Worm (Caenorhabditis elegans) whole organism, young adult: ENCODE data around the gene skat-1.
A peak's percentile ranks its signal among the peaks of the same experiment; 100 is the strongest.

ENCODE experiments used
- B0261.1 ChIP-seq: sonication (generic microtip); optimal IDR thresholded peaks from 2 replicates; lab custom pipeline; 2016; ENCODE audit warnings: mild to moderate bottlenecking, missing genetic modification characterization, moderate library complexity, missing compliant biosample characterization
- B0336.3 ChIP-seq: fragments of 200-800 bp; sonication (Bioruptor generic); IDR thresholded peaks from 2 replicates; pipeline ENCODE4 v1.3.6; 2022; ENCODE audit warnings: missing genetic modification characterization, missing compliant biosample characterization
- C06A6.2 ChIP-seq: fragments of 200-800 bp; sonication (Bioruptor generic); conservative IDR thresholded peaks from 2 replicates; pipeline ENCODE4 v1.3.6; 2022; ENCODE audit warnings: missing genetic modification characterization, missing compliant biosample characterization
- D2030.7 ChIP-seq: fragments of 200-800 bp; sonication (Bioruptor generic); IDR thresholded peaks from 2 replicates; pipeline ENCODE4 v1.3.6; 2022; ENCODE audit warnings: missing genetic modification reagents, missing genetic modification characterization, missing compliant biosample characterization
- F10E7.11 ChIP-seq: sonication (generic microtip); optimal IDR thresholded peaks from 2 replicates; lab custom pipeline; 2017; ENCODE audit warnings: mild to moderate bottlenecking, missing genetic modification characterization, moderate library complexity, missing compliant biosample characterization
- F49E8.2 ChIP-seq: sonication (generic microtip); optimal IDR thresholded peaks from 3 replicates; lab custom pipeline; 2017; ENCODE audit warnings: missing genetic modification characterization, mild to moderate bottlenecking, missing compliant biosample characterization, antibody characterized with exemption, moderate library complexity; ENCODE audit not compliant: insufficient read depth
- F52B5.7 ChIP-seq: sonication (generic microtip); optimal IDR thresholded peaks from 2 replicates; lab custom pipeline; 2016; ENCODE audit warnings: mild to moderate bottlenecking, missing genetic modification characterization, missing compliant biosample characterization
- Y53G8AR.9 ChIP-seq: fragments of 200-800 bp; sonication (Bioruptor generic); conservative IDR thresholded peaks from 2 replicates; pipeline ENCODE4 v1.3.6; 2022; ENCODE audit warnings: missing genetic modification reagents, missing genetic modification characterization, missing compliant biosample characterization
- Y67H2A.10 ChIP-seq: fragments of 200-800 bp; sonication (Bioruptor generic); conservative IDR thresholded peaks from 2 replicates; pipeline ENCODE4 v1.3.6; 2022; ENCODE audit warnings: missing genetic modification reagents, missing genetic modification characterization, missing compliant biosample characterization
- Y79H2A.3 ChIP-seq: fragments of 200-800 bp; sonication (Bioruptor generic); conservative IDR thresholded peaks from 2 replicates; pipeline ENCODE4 v1.3.6; 2022; ENCODE audit warnings: missing genetic modification reagents, missing genetic modification characterization, missing compliant biosample characterization
- Y95B8A.8 ChIP-seq: fragments of 200-800 bp; sonication (Bioruptor generic); IDR thresholded peaks from 2 replicates; pipeline ENCODE4 v1.3.6; 2022; ENCODE audit warnings: missing genetic modification reagents, missing genetic modification characterization, missing compliant biosample characterization
- ama-1 ChIP-seq, 3 experiments: fragments of 150-350 bp in 1 of 3; sonication (generic microtip) in 2 of 3; optimal IDR thresholded peaks; 2 replicates each; lab custom pipeline; 2014 to 2018; ENCODE audit warnings: missing biosample characterization in 2 of 3, missing genetic modification characterization in 2 of 3, missing genetic modification reagents in 2 of 3
- attf-3 ChIP-seq: fragments of 200-800 bp; sonication (Bioruptor generic); conservative IDR thresholded peaks from 2 replicates; pipeline ENCODE4 v1.3.6; 2022; ENCODE audit warnings: missing genetic modification reagents, missing genetic modification characterization, missing compliant biosample characterization
- attf-5 ChIP-seq: fragments of 200-800 bp; sonication (Bioruptor generic); optimal IDR thresholded peaks from 2 replicates; lab custom pipeline; 2018; ENCODE audit warnings: mild to moderate bottlenecking, missing genetic modification characterization, missing compliant biosample characterization
- bed-1 ChIP-seq: fragments of 200-800 bp; sonication (Bioruptor generic); IDR thresholded peaks from 2 replicates; pipeline ENCODE4 v1.3.6; 2022; ENCODE audit warnings: missing genetic modification reagents, missing genetic modification characterization, missing compliant biosample characterization
- cebp-1 ChIP-seq, 2 experiments: fragments of 200-800 bp in 1 of 2; sonication (Bioruptor generic) in 1 of 2; sonication (generic microtip) in 1 of 2; IDR thresholded peaks in 1 of 2; optimal IDR thresholded peaks in 1 of 2; 2 replicates each; pipeline versions ENCODE4 v1.3.6 to Lab custom; 2017 to 2022; ENCODE audit warnings: missing compliant biosample characterization in 2 of 2, missing genetic modification characterization in 2 of 2, mild to moderate bottlenecking in 1 of 2, missing genetic modification reagents in 1 of 2, moderate library complexity in 1 of 2
- ceh-100 ChIP-seq: fragments of 200-800 bp; sonication (Bioruptor generic); IDR thresholded peaks from 2 replicates; pipeline ENCODE4 v1.3.6; 2022; ENCODE audit warnings: missing genetic modification reagents, missing genetic modification characterization, missing compliant biosample characterization
- ceh-58 ChIP-seq: fragments of 200-800 bp; sonication (Bioruptor generic); IDR thresholded peaks from 2 replicates; pipeline ENCODE4 v1.3.6; 2022; ENCODE audit warnings: missing genetic modification characterization, missing compliant biosample characterization
- die-1 ChIP-seq: sonication (generic microtip); optimal IDR thresholded peaks from 2 replicates; lab custom pipeline; 2016; ENCODE audit warnings: missing genotype, mild to moderate bottlenecking, missing genetic modification characterization, missing compliant biosample characterization
- efl-1 ChIP-seq: fragments of 150-350 bp; optimal IDR thresholded peaks from 2 replicates; lab custom pipeline; 2014; ENCODE audit warnings: missing biosample characterization, missing genetic modification reagents, missing genetic modification characterization
- fkh-3 ChIP-seq: sonication (generic microtip); optimal IDR thresholded peaks from 2 replicates; lab custom pipeline; 2016; ENCODE audit warnings: mild to moderate bottlenecking, missing genetic modification characterization, missing compliant biosample characterization
- him-1 ChIP-seq: sonication (generic microtip); optimal IDR thresholded peaks from 2 replicates; lab custom pipeline; 2016; ENCODE audit warnings: missing genotype, missing genetic modification reagents, missing genetic modification characterization, missing compliant biosample characterization
- hmg-1.2 ChIP-seq: fragments of 200-800 bp; sonication (Bioruptor generic); IDR thresholded peaks from 2 replicates; pipeline ENCODE4 v1.3.6; 2022; ENCODE audit warnings: missing genetic modification reagents, missing genetic modification characterization, missing compliant biosample characterization
- hrde-1 ChIP-seq: sonication (generic microtip); optimal IDR thresholded peaks from 2 replicates; lab custom pipeline; 2016; ENCODE audit warnings: missing genetic modification characterization, mild to moderate bottlenecking, missing compliant biosample characterization, moderate library complexity, missing genotype, missing genetic modification reagents, borderline replicate concordance
- hsf-1 ChIP-seq: fragments of 200-800 bp; sonication (Bioruptor generic); IDR thresholded peaks from 2 replicates; pipeline ENCODE4 v1.3.6; 2022; ENCODE audit warnings: missing genetic modification reagents, missing genetic modification characterization, missing compliant biosample characterization
- lir-1 ChIP-seq: fragments of 200-800 bp; sonication (Bioruptor generic); conservative IDR thresholded peaks from 2 replicates; pipeline ENCODE4 v1.3.6; 2022; ENCODE audit warnings: missing genetic modification reagents, missing genetic modification characterization, missing compliant biosample characterization
- lsy-27 ChIP-seq: sonication (generic microtip); optimal IDR thresholded peaks from 2 replicates; lab custom pipeline; 2017; ENCODE audit warnings: missing genetic modification characterization, mild to moderate bottlenecking, missing compliant biosample characterization, antibody characterized with exemption, missing genotype, borderline replicate concordance; ENCODE audit not compliant: insufficient read depth
- nhr-27 ChIP-seq: fragments of 200-800 bp; sonication (Bioruptor generic); optimal IDR thresholded peaks from 2 replicates; lab custom pipeline; 2018; ENCODE audit warnings: mild to moderate bottlenecking, missing genetic modification characterization, moderate library complexity, missing compliant biosample characterization
- nhr-80 ChIP-seq: sonication (generic microtip); optimal IDR thresholded peaks from 2 replicates; lab custom pipeline; 2016; ENCODE audit warnings: missing genetic modification characterization, missing compliant biosample characterization
- nhr-90 ChIP-seq: sonication (generic microtip); optimal IDR thresholded peaks from 2 replicates; lab custom pipeline; 2016; ENCODE audit warnings: missing genotype, mild to moderate bottlenecking, missing genetic modification characterization, missing compliant biosample characterization
- sea-2 ChIP-seq: fragments of 200-800 bp; sonication (Bioruptor generic); IDR thresholded peaks from 2 replicates; pipeline ENCODE4 v1.3.6; 2022; ENCODE audit warnings: missing genetic modification characterization, missing compliant biosample characterization
- tbp1 ChIP-seq: fragments of 200-800 bp; sonication (Bioruptor generic); optimal IDR thresholded peaks from 2 replicates; lab custom pipeline; 2018; ENCODE audit warnings: mild to moderate bottlenecking, missing genetic modification characterization, missing compliant biosample characterization
- tbx-9 ChIP-seq: sonication (generic microtip); optimal IDR thresholded peaks from 2 replicates; lab custom pipeline; 2016; ENCODE audit warnings: borderline replicate concordance, missing genetic modification characterization, inconsistent platforms, missing compliant biosample characterization
- tlf-1 ChIP-seq: fragments of 200-800 bp; sonication (Bioruptor generic); optimal IDR thresholded peaks from 2 replicates; lab custom pipeline; 2018; ENCODE audit warnings: mild to moderate bottlenecking, missing genetic modification characterization, missing compliant biosample characterization
- unc-130 ChIP-seq: sonication (generic microtip); optimal IDR thresholded peaks from 2 replicates; lab custom pipeline; 2016; ENCODE audit warnings: missing genetic modification reagents, missing genetic modification characterization, missing compliant biosample characterization
- ztf-3 ChIP-seq: fragments of 200-800 bp; sonication (Bioruptor generic); optimal IDR thresholded peaks from 2 replicates; lab custom pipeline; 2018; ENCODE audit warnings: mild to moderate bottlenecking, missing genetic modification characterization, missing compliant biosample characterization

skat-1 gene

DNA sequence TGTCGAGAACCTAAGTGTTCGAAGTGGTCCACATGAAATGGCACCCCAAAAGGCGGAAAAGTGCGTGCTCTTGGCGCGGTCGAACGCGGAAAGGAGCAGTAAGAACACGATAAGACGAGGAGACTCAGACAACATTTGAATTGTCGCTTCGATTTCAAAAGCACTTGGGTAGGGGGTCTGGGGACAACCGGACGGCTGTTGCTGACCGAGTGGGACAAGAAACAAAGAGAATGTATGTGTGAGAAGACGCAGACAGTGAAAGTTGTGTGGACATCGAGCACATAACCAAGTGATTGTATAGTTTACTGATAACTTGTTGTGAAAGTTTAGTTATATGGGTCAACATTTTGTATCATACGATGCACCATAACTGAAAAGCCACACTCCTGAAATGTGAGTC, 10.6 kb upstream of the skat-1 start:
- TF ChIP-seq cebp-1 (GFP tag; IDR thresholded peaks at IDR 0.05; lab: Robert Waterston, UW) (peak; percentile 46; the same call in 1 of the 2 replicates), cebp-1 (tag; optimal IDR thresholded peaks at IDR 0.05; lab: Kevin White, UChicago) (no peak), B0261.1 (no peak), lsy-27 (no peak), sea-2 (no peak), nhr-80 (tag; lab: Kevin White, UChicago) (peak; percentile 78), attf-5 (GFP tag; lab: Kevin White, UChicago) (peak; percentile 29)

DNA sequence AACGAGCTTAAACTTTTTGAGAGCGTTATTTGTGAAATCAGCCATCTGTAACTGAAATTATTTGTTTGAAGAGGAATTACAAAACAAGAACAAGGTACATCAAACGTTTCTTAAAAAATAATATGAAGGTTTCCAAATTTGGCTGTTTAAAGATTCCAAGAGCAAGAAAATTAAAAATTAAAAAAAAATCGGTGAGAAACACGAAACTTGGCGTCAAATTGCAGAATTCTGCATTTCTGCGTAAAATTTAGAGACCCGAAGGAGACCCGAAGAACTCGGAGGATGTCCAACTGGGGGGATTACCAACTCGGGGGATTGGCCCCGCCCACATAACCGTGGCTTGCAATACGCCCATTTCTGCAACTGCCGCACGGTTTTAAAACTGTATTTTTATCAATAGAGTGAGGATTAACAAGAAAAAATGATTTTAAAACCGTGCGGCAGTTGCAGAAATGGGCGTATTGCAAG, 9.4 kb upstream of the skat-1 start, which contains the start of gene rab-6.1:
Gene rab-6.1 (minus strand): TSS at position 51 of the 468 bp plus-strand sequence.
- TF ChIP-seq D2030.7 (GFP tag; lab: Robert Waterston, UW) (peak; percentile 56), bed-1 (0 out of 2 replicates have a peak, but pooled peaks have one; percentile 24), ceh-100 (peak; percentile 65)

DNA sequence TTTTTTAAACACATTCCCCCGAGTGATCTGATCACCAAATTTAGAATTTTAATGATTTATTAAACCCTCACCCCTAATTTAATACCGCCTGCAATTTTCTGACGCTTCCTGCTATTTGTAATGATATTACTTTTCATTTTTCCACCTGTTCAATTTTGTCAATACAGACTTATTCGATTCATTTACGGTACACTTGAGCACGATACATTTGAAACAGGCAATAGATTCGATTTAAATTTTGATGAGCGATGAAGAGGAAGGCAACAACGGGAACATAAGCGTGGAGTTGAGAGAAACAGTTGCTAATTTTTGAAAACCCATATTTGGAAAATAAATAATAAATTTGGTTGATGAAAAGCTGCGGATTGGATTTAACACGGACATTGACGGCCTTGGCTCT, 8.1 kb upstream of the skat-1 start:
- TF ChIP-seq Y79H2A.3 (GFP tag; lab: Robert Waterston, UW) (peak; percentile 63; the same call in 1 of the 2 replicates), efl-1 (GFP tag; lab: Kevin White, UChicago) (no peak), Y95B8A.8 (GFP tag; lab: Robert Waterston, UW) (peak; percentile 74; the same call in 1 of the 2 replicates), ceh-58 (GFP tag; lab: Robert Waterston, UW) (0 out of 2 replicates have a peak, but pooled peaks have one; percentile 76), F52B5.7 (tag; lab: Kevin White, UChicago) (peak; percentile 9), D2030.7 (GFP tag; lab: Robert Waterston, UW) (no peak), hmg-1.2 (GFP tag; lab: Robert Waterston, UW) (peak; percentile 26; the same call in 1 of the 2 replicates), tbx-9 (tag; lab: Kevin White, UChicago) (no peak), F10E7.11 (tag; lab: Kevin White, UChicago) (no peak), Y53G8AR.9 (GFP tag; lab: Robert Waterston, UW) (0 out of 2 replicates have a peak, but pooled peaks have one; percentile 47), ama-1 (optimal IDR thresholded peaks at IDR 0.05; lab: Kevin White, UChicago) (no peak), ama-1 (GFP tag; optimal IDR thresholded peaks at IDR 0.05; lab: Kevin White, UChicago) (peak in 1 of 2 experiments; percentile 44), unc-130 (peak; percentile 8), tbp1 (GFP tag; lab: Kevin White, UChicago) (no peak), tlf-1 (peak; percentile 20), nhr-90 (tag; lab: Kevin White, UChicago) (no peak), lir-1 (GFP tag; lab: Robert Waterston, UW) (no peak), Y67H2A.10 (no peak), hrde-1 (peak; percentile 59), ztf-3 (no peak), fkh-3 (tag; lab: Kevin White, UChicago) (no peak), C06A6.2 (GFP tag; lab: Robert Waterston, UW) (no peak), him-1 (peak; percentile 41), hsf-1 (GFP tag; lab: Robert Waterston, UW) (peak; percentile 5; the same call in 1 of the 2 replicates), attf-3 (GFP tag; lab: Robert Waterston, UW) (no peak), F49E8.2 (tag; lab: Kevin White, UChicago) (peak; percentile 23), B0336.3 (GFP tag; lab: Robert Waterston, UW) (peak; percentile 59; the same call in 1 of the 2 replicates), die-1 (peak; percentile 12), nhr-27 (no peak), cebp-1 (GFP tag; IDR thresholded peaks at IDR 0.05; lab: Robert Waterston, UW) (no peak), cebp-1 (tag; optimal IDR thresholded peaks at IDR 0.05; lab: Kevin White, UChicago) (peak; percentile 29)
